Worm (Caenorhabditis elegans) whole organism, young adult: ENCODE data around the gene ifg-1.

Source experiments
- ceh-40 ChIP-seq: fragments of 200-800 bp; sonication (Bioruptor generic); IDR thresholded peaks from 2 replicates; pipeline ENCODE4 v1.3.6; 2022; ENCODE audit warnings: missing genetic modification characterization, missing compliant biosample characterization
- snpc-4 ChIP-seq, 5 experiments: fragments of 150-350 bp in 1 of 5; sonication (generic microtip) in 4 of 5; optimal IDR thresholded peaks; 2 replicates each; lab custom pipeline; 2014 to 2018; ENCODE audit warnings: missing genetic modification characterization in 5 of 5, missing biosample characterization in 3 of 5, antibody characterized with exemption in 2 of 5, mild to moderate bottlenecking in 2 of 5, missing compliant biosample characterization in 2 of 5, missing genotype in 2 of 5, moderate library complexity in 2 of 5, missing genetic modification reagents in 1 of 5

DNA sequence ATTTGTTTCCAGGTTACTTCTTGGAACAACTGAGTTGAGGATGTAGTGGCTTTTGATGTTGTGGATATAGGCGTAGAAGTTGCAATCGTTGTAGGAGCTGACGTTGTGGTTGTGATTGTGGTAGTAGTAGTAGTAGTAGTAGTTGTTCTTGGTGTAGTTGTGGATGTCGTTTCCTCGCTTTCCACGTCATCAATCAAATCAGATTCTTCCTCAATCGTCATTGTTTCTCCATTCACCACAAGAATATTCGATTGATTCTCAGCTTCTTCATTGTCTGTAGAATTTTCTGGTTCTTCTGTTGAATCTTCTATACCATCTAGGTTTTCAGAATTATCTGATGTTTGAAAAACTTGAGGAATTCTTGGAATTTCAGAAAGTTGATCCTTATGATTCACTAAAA lies 38.4 kb upstream of the ifg-1 start:
- no peak for TF ChIP-seq snpc-4 (GFP tag; optimal IDR thresholded peaks at IDR 0.05; lab: Kevin White, UChicago)
- no peak for TF ChIP-seq snpc-4 (tag; optimal IDR thresholded peaks at IDR 0.05; lab: Kevin White, UChicago)
- TF ChIP-seq ceh-40 (GFP tag; lab: Robert Waterston, UW), result no peak
